Fruit fly (Drosophila melanogaster): Measurements from ENCODE around the gene CG42857.

The CG42857 gene

dm6 chr3R:9774147-9774546 lies 46.8 kb downstream of the CG42857 start, which contains the start of gene Whamy (continued):
- TF ChIP-seq stwl (tag; optimal IDR thresholded peaks at IDR 0.05) = no peak
- TF ChIP-seq CG18599 (GFP tag; optimal IDR thresholded peaks at IDR 0.05) = peak; percentile 36
- TF ChIP-seq Hmr (GFP tag; optimal IDR thresholded peaks at IDR 0.05) = peak; percentile 20
- TF ChIP-seq sisA (GFP tag; IDR thresholded peaks at IDR 0.05) = no peak
- no peak for TF ChIP-seq HmgD (GFP tag; optimal IDR thresholded peaks at IDR 0.05)
- TF ChIP-seq CG12769 (tag; optimal IDR thresholded peaks at IDR 0.05) = peak; percentile 11
- TF ChIP-seq HmgZ (tag; optimal IDR thresholded peaks at IDR 0.05) = peak; percentile 21
- TF ChIP-seq HLHmδ (GFP tag; optimal IDR thresholded peaks at IDR 0.05) = no peak
- TF ChIP-seq lab (GFP tag; optimal IDR thresholded peaks at IDR 0.05) = peak; percentile 66
- TF ChIP-seq pfk (GFP tag; optimal IDR thresholded peaks at IDR 0.05) = no peak

DNA sequence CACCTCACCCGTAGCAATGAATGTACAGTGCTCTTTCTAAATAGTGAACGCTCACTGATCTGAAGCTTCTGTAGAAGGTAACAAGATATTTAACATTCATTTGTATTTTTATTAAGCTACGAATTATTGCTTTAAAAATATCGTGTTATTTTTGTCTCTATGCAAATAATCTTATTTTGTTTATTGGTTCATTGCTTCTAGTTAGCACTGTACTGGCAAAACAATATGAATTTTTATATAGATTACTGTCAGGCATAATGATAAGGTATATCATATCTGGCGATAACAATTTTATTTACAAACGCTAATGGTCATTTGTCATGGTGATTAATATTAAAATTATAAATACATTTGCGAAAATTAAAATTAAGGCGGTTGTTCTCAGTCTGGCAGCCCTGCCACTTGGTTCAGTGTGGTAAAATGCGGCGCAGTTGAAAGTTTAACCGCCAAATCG lies 49.4 kb downstream of the CG42857 start, which contains the start of gene CG9471:
Gene CG9471 (minus strand): TSS at position 24 of the 454 bp plus-strand sequence.
- peak; percentile 95 for TF ChIP-seq PHDP (tag; optimal IDR thresholded peaks at IDR 0.05)
- peak; percentile 97 for TF ChIP-seq vvl (GFP tag; IDR thresholded peaks at IDR 0.05)
- TF ChIP-seq CG13287 (GFP tag; IDR thresholded peaks at IDR 0.05; ENCODE audit: partially characterized antibody) = peak; percentile 30; the same call in 1 of the 2 replicates
- TF ChIP-seq pros (GFP tag; optimal IDR thresholded peaks at IDR 0.05) = no peak
- peak; percentile 87 for TF ChIP-seq D19A (tag; optimal IDR thresholded peaks at IDR 0.05)
- peak; percentile 56; the same call in 1 of the 2 replicates for TF ChIP-seq CG1024 (GFP tag; IDR thresholded peaks at IDR 0.05)
- peak; percentile 90 for TF ChIP-seq chn (GFP tag; optimal IDR thresholded peaks at IDR 0.05)
- peak; percentile 89 for TF ChIP-seq Blimp-1 (GFP tag; optimal IDR thresholded peaks at IDR 0.05)
- TF ChIP-seq CG2678 (tag; optimal IDR thresholded peaks at IDR 0.05) = peak; percentile 95
- TF ChIP-seq da (GFP tag; optimal IDR thresholded peaks at IDR 0.05) = peak; percentile 61
- peak; percentile 54 for TF ChIP-seq pzg (GFP tag; optimal IDR thresholded peaks at IDR 0.05)
- peak; percentile 80 for TF ChIP-seq kay (GFP tag; optimal IDR thresholded peaks at IDR 0.05)
- peak; percentile 37 for TF ChIP-seq BEAF-32 (GFP tag; optimal IDR thresholded peaks at IDR 0.05)
- peak; percentile 90 for TF ChIP-seq CG18262 (tag; optimal IDR thresholded peaks at IDR 0.05)
- TF ChIP-seq zfh2 (GFP tag; optimal IDR thresholded peaks at IDR 0.05) = peak; percentile 85
- TF ChIP-seq Bdp1 (GFP tag; optimal IDR thresholded peaks at IDR 0.05) = peak; percentile 78
- TF ChIP-seq MESR4 (GFP tag; optimal IDR thresholded peaks at IDR 0.05) = peak; percentile 26
- peak; percentile 82 for TF ChIP-seq Nf-YC (tag; optimal IDR thresholded peaks at IDR 0.05)
- peak; percentile 88 for TF ChIP-seq GATAe (GFP tag; conservative IDR thresholded peaks at IDR 0.05)
- peak; percentile 93 for TF ChIP-seq CG3281 (GFP tag; optimal IDR thresholded peaks at IDR 0.05)
- TF ChIP-seq CG4730 (GFP tag; IDR thresholded peaks at IDR 0.05) = peak; percentile 89
- TF ChIP-seq CG2875 (GFP tag; optimal IDR thresholded peaks at IDR 0.05) = peak; percentile 78
- peak; percentile 81 for TF ChIP-seq Asciz (GFP tag; optimal IDR thresholded peaks at IDR 0.05)
- peak; percentile 77 for TF ChIP-seq ssp (GFP tag; IDR thresholded peaks at IDR 0.05)
- TF ChIP-seq p53 (GFP tag; optimal IDR thresholded peaks at IDR 0.05) = peak; percentile 3
- TF ChIP-seq CG34224 (GFP tag; IDR thresholded peaks at IDR 0.05; ENCODE audit: partially characterized antibody) = no peak
- TF ChIP-seq gt (GFP tag; IDR thresholded peaks at IDR 0.05) = peak; percentile 47
- peak; percentile 70 for TF ChIP-seq Gsc (GFP tag; IDR thresholded peaks at IDR 0.05)
- TF ChIP-seq CG18011 (GFP tag; optimal IDR thresholded peaks at IDR 0.05) = peak; percentile 72
- TF ChIP-seq TFAM (GFP tag; optimal IDR thresholded peaks at IDR 0.05) = peak; percentile 38
- TF ChIP-seq Jarid2 (GFP tag; optimal IDR thresholded peaks at IDR 0.05) = peak; percentile 62
- peak; percentile 60 for TF ChIP-seq CG3065 (GFP tag; optimal IDR thresholded peaks at IDR 0.05)
- TF ChIP-seq nerfin-2 (GFP tag; IDR thresholded peaks at IDR 0.05; ENCODE audit: partially characterized antibody) = no peak
- TF ChIP-seq CG1647 (GFP tag; optimal IDR thresholded peaks at IDR 0.05) = peak; percentile 85
- peak; percentile 91 for TF ChIP-seq Aef1 (GFP tag; IDR thresholded peaks at IDR 0.05)
- peak; percentile 14 for TF ChIP-seq CG8359 (GFP tag; optimal IDR thresholded peaks at IDR 0.05; ENCODE audit: borderline replicate concordance)
- TF ChIP-seq ato (GFP tag; IDR thresholded peaks at IDR 0.05; ENCODE audit: partially characterized antibody) = no peak
- no peak for TF ChIP-seq CG42726 (GFP tag; IDR thresholded peaks at IDR 0.05; ENCODE audit: partially characterized antibody)

All from whole organism, embryonic.